Worm (Caenorhabditis elegans) whole organism, L1 larva: Measurements from ENCODE around the gene hap-1.

Experiments used
- C16A3.4 ChIP-seq: fragments of 150-350 bp; optimal IDR thresholded peaks from 2 replicates; lab custom pipeline; 2014; ENCODE audit warnings: missing biosample characterization, missing genetic modification characterization
- C34B4.2 ChIP-seq: sonication (generic microtip); optimal IDR thresholded peaks from 2 replicates; lab custom pipeline; 2017; ENCODE audit warnings: mild to moderate bottlenecking, missing genetic modification characterization, missing compliant biosample characterization
- aly-2 ChIP-seq: fragments of 150-350 bp; optimal IDR thresholded peaks from 2 replicates; lab custom pipeline; 2014; ENCODE audit warnings: missing biosample characterization, missing genetic modification characterization
- efl-1 ChIP-seq, 4 experiments: fragments of 150-350 bp; optimal IDR thresholded peaks in 3 of 4; peaks in 1 of 4; 1 replicate in 1 of 4; 2 replicates in 3 of 4; lab custom pipeline; 2014; ENCODE audit warnings: missing biosample characterization in 2 of 4, missing genetic modification characterization in 2 of 4, missing genetic modification reagents in 2 of 4
- elt-3 ChIP-seq, 6 experiments: fragments of 150-350 bp in 1 of 6; sonication (generic microtip); optimal IDR thresholded peaks; 2 replicates each; lab custom pipeline; 2017 to 2018; ENCODE audit warnings: missing biosample characterization in 6 of 6, missing genetic modification characterization in 6 of 6, inconsistent platforms in 1 of 6
- fkh-10 ChIP-seq: sonication (generic microtip); optimal IDR thresholded peaks from 2 replicates; lab custom pipeline; 2017; ENCODE audit warnings: missing biosample characterization, missing genetic modification reagents, missing genetic modification characterization
- mab-9 ChIP-seq: fragments of 200-800 bp; sonication (Bioruptor generic); IDR thresholded peaks from 2 replicates; pipeline ENCODE4 v1.3.6; 2022; ENCODE audit warnings: missing genetic modification reagents, missing genetic modification characterization, missing compliant biosample characterization
- mdl-1 ChIP-seq, 2 experiments: fragments of 150-350 bp; optimal IDR thresholded peaks; 2 replicates each; lab custom pipeline; 2014 to 2017; ENCODE audit warnings: missing biosample characterization in 2 of 2, missing genetic modification characterization in 2 of 2, inconsistent platforms in 1 of 2
- pag-3 ChIP-seq: sonication (generic microtip); optimal IDR thresholded peaks from 2 replicates; lab custom pipeline; 2017; ENCODE audit warnings: missing genetic modification characterization, mild to moderate bottlenecking, missing compliant biosample characterization, antibody characterized with exemption, borderline replicate concordance; ENCODE audit not compliant: insufficient read depth
- unc-130 ChIP-seq: fragments of 150-350 bp; optimal IDR thresholded peaks from 2 replicates; lab custom pipeline; 2017; ENCODE audit warnings: missing biosample characterization, missing genetic modification characterization, inconsistent platforms

- TF ChIP-seq elt-3 (tag; optimal IDR thresholded peaks at IDR 0.05; lab: Kevin White, UChicago) (no peak), aly-2 (no peak), efl-1 (optimal IDR thresholded peaks at IDR 0.05; lab: Kevin White, UChicago) (no peak), efl-1 (GFP tag; optimal IDR thresholded peaks at IDR 0.05 in 1 of 2; lab: Kevin White, UChicago) (peak; percentile 2 to 81), fkh-10 (GFP tag; lab: Kevin White, UChicago) (no peak), mdl-1 (tag; optimal IDR thresholded peaks at IDR 0.05; lab: Kevin White, UChicago) (no peak), C16A3.4 (tag; lab: Kevin White, UChicago) (no peak), pag-3 (tag; lab: Kevin White, UChicago) (no peak), unc-130 (tag; lab: Kevin White, UChicago) (no peak), C34B4.2 (tag; lab: Kevin White, UChicago) (no peak), mab-9 (GFP tag; lab: Robert Waterston, UW) (no peak)
Observed at ce11 chrIII:5254108-5254507, 9.6 kb upstream of the hap-1 start, which contains the start of the genes sumv-1 and gop-1.
